Worm (Caenorhabditis elegans) whole organism, mixed stage, embryonic: ENCODE results near the gene fbxb-88.

Experiments
- blmp-1 ChIP-seq: fragments of 150-350 bp; optimal IDR thresholded peaks from 2 replicates; lab custom pipeline; 2014; ENCODE audit warnings: missing biosample characterization, missing genetic modification characterization
- nhr-237 ChIP-seq: fragments of 150-350 bp; optimal IDR thresholded peaks from 2 replicates; lab custom pipeline; 2014; ENCODE audit warnings: missing biosample characterization, missing genetic modification characterization
- nhr-76 ChIP-seq: sonication (generic microtip); optimal IDR thresholded peaks from 2 replicates; lab custom pipeline; 2017; ENCODE audit warnings: missing biosample characterization, missing genetic modification characterization
- ztf-11 ChIP-seq: fragments of 150-350 bp; optimal IDR thresholded peaks from 2 replicates; lab custom pipeline; 2014; ENCODE audit warnings: missing biosample characterization, missing genetic modification characterization

- TF ChIP-seq blmp-1 (no peak), nhr-237 (tag; lab: Kevin White, UChicago) (no peak), nhr-76 (no peak), ztf-11 (no peak)
Measured at ce11 chrII:4805799-4806198, 21.9 kb downstream of the fbxb-88 start.
